Worm (Caenorhabditis elegans): ENCODE results near the gene T04H1.5.
A peak's percentile ranks its signal among the peaks of the same experiment; 100 is the strongest.

T04H1.5 gene

ce11 chrV:12291587-12291986 is 40.4 kb downstream of the T04H1.5 start, which contains the start of the genes srpa-68 and srh-16 (continued):
- peak; percentile 93 for TF ChIP-seq mab-5 (tag; optimal IDR thresholded peaks at IDR 0.05)
- TF ChIP-seq elt-3 (tag; optimal IDR thresholded peaks at IDR 0.05) = no peak
- peak; percentile 91 for TF ChIP-seq crh-2 (tag; optimal IDR thresholded peaks at IDR 0.05)
- TF ChIP-seq C34F6.9 (tag; optimal IDR thresholded peaks at IDR 0.05) = peak; percentile 91
- TF ChIP-seq nhr-12 (tag; optimal IDR thresholded peaks at IDR 0.05) = no peak
- TF ChIP-seq lin-11 (tag; optimal IDR thresholded peaks at IDR 0.05) = peak; percentile 81
- peak; percentile 53 for TF ChIP-seq ceh-82 (tag; optimal IDR thresholded peaks at IDR 0.05)
- TF ChIP-seq R02D3.7 (tag; optimal IDR thresholded peaks at IDR 0.05) = peak; percentile 77

- TF ChIP-seq mdl-1 (tag; optimal IDR thresholded peaks at IDR 0.05) (no peak), mbf-1 (tag; optimal IDR thresholded peaks at IDR 0.05) (no peak), alr-1 (tag; optimal IDR thresholded peaks at IDR 0.05) (no peak), lin-11 (tag; optimal IDR thresholded peaks at IDR 0.05) (no peak), lin-13 (GFP tag; optimal IDR thresholded peaks at IDR 0.05) (no peak), unc-62 (GFP tag; optimal IDR thresholded peaks at IDR 0.05) (no peak), nhr-23 (tag; optimal IDR thresholded peaks at IDR 0.05) (no peak), ceh-16 (tag; optimal IDR thresholded peaks at IDR 0.05) (no peak), ZK546.5 (tag; optimal IDR thresholded peaks at IDR 0.05) (no peak), elt-3 (tag; optimal IDR thresholded peaks at IDR 0.05) (no peak), dmd-4 (tag; optimal IDR thresholded peaks at IDR 0.05) (no peak), sma-3 (GFP tag; optimal IDR thresholded peaks at IDR 0.05) (peak; percentile 61), nhr-21 (tag; optimal IDR thresholded peaks at IDR 0.05) (no peak), nhr-25 (tag; optimal IDR thresholded peaks at IDR 0.05) (peak; percentile 28), nhr-77 (tag; optimal IDR thresholded peaks at IDR 0.05) (no peak), nhr-237 (tag; optimal IDR thresholded peaks at IDR 0.05) (no peak), nhr-129 (tag; optimal IDR thresholded peaks at IDR 0.05) (no peak), crh-2 (tag; optimal IDR thresholded peaks at IDR 0.05) (no peak), mab-5 (tag; optimal IDR thresholded peaks at IDR 0.05) (peak; percentile 12), ama-1 (optimal IDR thresholded peaks at IDR 0.05) (no peak), egl-27 (tag; optimal IDR thresholded peaks at IDR 0.05) (peak; percentile 22), aly-2 (tag; optimal IDR thresholded peaks at IDR 0.05) (no peak)
Measured at ce11 chrV:12294091-12294490, 43.0 kb downstream of the T04H1.5 start.

ce11 chrV:12295015-12295414 is 43.9 kb downstream of the T04H1.5 start:
- TF ChIP-seq crh-2 (tag; optimal IDR thresholded peaks at IDR 0.05) (no peak), lin-11 (tag; optimal IDR thresholded peaks at IDR 0.05) (no peak), unc-62 (GFP tag; optimal IDR thresholded peaks at IDR 0.05) (no peak), sma-9 (GFP tag; optimal IDR thresholded peaks at IDR 0.05) (peak; percentile 19), sma-9 (tag; optimal IDR thresholded peaks at IDR 0.05) (no peak), nhr-21 (tag; optimal IDR thresholded peaks at IDR 0.05) (peak; percentile 75), lin-13 (GFP tag; optimal IDR thresholded peaks at IDR 0.05) (no peak), aly-2 (tag; optimal IDR thresholded peaks at IDR 0.05) (no peak), nhr-237 (tag; optimal IDR thresholded peaks at IDR 0.05) (no peak), sem-4 (tag; optimal IDR thresholded peaks at IDR 0.05) (peak; percentile 14), ama-1 (optimal IDR thresholded peaks at IDR 0.05) (no peak), elt-1 (tag; optimal IDR thresholded peaks at IDR 0.05) (no peak), nhr-129 (tag; optimal IDR thresholded peaks at IDR 0.05) (no peak), nhr-77 (tag; optimal IDR thresholded peaks at IDR 0.05) (no peak), ztf-4 (tag; optimal IDR thresholded peaks at IDR 0.05) (no peak)

DNA sequence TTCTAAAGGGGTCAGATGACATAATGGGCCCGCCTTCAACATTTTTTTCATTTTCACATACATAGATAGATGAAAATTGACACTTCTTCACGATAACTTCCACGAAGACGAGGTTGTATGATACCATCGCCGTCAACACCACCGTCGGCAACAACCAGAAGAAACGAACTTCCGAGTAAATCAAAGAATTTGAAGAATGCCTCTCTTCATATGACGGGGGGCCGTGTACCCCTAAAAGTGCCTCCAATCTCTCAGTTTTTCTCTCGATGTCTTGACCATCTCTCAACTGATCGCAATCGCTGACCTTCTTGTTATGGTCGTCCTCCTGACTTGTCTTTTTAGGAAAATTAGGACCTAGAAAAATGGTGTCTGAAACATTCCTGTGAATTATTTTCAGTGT is 44.4 kb downstream of the T04H1.5 start:
- peak; percentile 21 for TF ChIP-seq nhr-129 (tag; optimal IDR thresholded peaks at IDR 0.05)
- TF ChIP-seq skn-1 (tag; optimal IDR thresholded peaks at IDR 0.05) = no peak
- TF ChIP-seq sma-9 (GFP tag; optimal IDR thresholded peaks at IDR 0.05) = peak; percentile 72
- no peak for TF ChIP-seq sma-9 (tag; optimal IDR thresholded peaks at IDR 0.05)
- no peak for TF ChIP-seq lin-13 (GFP tag; optimal IDR thresholded peaks at IDR 0.05)
- no peak for TF ChIP-seq zag-1 (tag; optimal IDR thresholded peaks at IDR 0.05)
- peak; percentile 26 for TF ChIP-seq blmp-1 (tag; optimal IDR thresholded peaks at IDR 0.05; ENCODE audit: insufficient read depth)
- peak; percentile 47 for TF ChIP-seq nhr-25 (tag; optimal IDR thresholded peaks at IDR 0.05)
- peak; percentile 16 for TF ChIP-seq crh-2 (tag; optimal IDR thresholded peaks at IDR 0.05)
- TF ChIP-seq elt-1 (tag; optimal IDR thresholded peaks at IDR 0.05) = peak; percentile 73

DNA sequence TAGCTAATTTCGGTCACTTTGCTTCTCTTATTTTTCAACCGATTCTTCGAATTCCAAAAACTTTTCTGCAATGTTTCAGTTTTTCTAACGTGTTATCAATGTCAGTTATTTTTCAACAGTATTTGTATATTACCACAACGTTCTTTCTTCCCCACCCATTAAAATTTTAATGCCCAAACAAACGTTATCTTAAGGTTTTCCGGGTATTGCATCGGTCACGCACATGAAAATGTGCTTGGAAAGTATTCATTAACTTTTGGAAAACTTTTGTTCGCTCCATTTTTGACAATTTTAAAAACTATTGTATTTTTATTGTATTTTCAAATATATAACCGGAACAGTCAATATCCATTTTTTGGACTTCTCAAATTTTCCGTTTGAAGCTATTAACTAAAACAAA is 45.0 kb downstream of the T04H1.5 start:
- peak; percentile 3 for TF ChIP-seq fos-1 (tag; optimal IDR thresholded peaks at IDR 0.05)
- TF ChIP-seq aly-2 (tag; optimal IDR thresholded peaks at IDR 0.05) = no peak
- no peak for TF ChIP-seq R02D3.7 (tag; optimal IDR thresholded peaks at IDR 0.05)
- TF ChIP-seq lin-39 (tag; optimal IDR thresholded peaks at IDR 0.05) = no peak
- TF ChIP-seq ama-1 (optimal IDR thresholded peaks at IDR 0.05) = no peak
- TF ChIP-seq gmeb-1 (tag; optimal IDR thresholded peaks at IDR 0.05) = peak; percentile 22

Data from whole organism, L2 larva.